Fruit fly (Drosophila melanogaster) Kc167 (cell line): ENCODE measurements around the gene CG11068.
"Not testable (repeated sequence)": the region's sequence is repeated elsewhere in the genome, so short reads cannot be mapped to it uniquely, and the experiment has no call there.

Source experiments
- Myc ChIP-seq: fragments of >200 bp; optimal IDR thresholded peaks from 2 replicates; lab custom pipeline; 2017; ENCODE audit warnings: missing external identifiers
- Sin3A ChIP-seq: fragments of >200 bp; optimal IDR thresholded peaks from 2 replicates; lab custom pipeline; 2018; ENCODE audit warnings: missing external identifiers
- h ChIP-seq: fragments of >200 bp; optimal IDR thresholded peaks from 3 replicates; lab custom pipeline; 2018; ENCODE audit warnings: missing external identifiers
- insv ChIP-seq: fragments of >200 bp; optimal IDR thresholded peaks from 3 replicates; lab custom pipeline; 2018; ENCODE audit warnings: missing external identifiers
- psq ChIP-seq: fragments of >200 bp; optimal IDR thresholded peaks from 2 replicates; lab custom pipeline; 2017; ENCODE audit warnings: missing external identifiers
- ttk ChIP-seq: sonication (Bioruptor generic); optimal IDR thresholded peaks from 2 replicates; lab custom pipeline; 2017; ENCODE audit warnings: missing external identifiers

The CG11068 gene

dm6 chrX:13994783-13995341, 39.8 kb downstream of the CG11068 start:
- TF ChIP-seq psq (lab: Kevin White, UChicago) (no peak), Sin3A (no peak), ttk (lab: Kevin White, UChicago) (no peak), insv (lab: Kevin White, UChicago) (no peak), Myc (lab: Kevin White, UChicago) (no peak), h (lab: Kevin White, UChicago) (no peak)

dm6 chrX:13995977-13996723, 41.1 kb downstream of the CG11068 start, which contains the start of gene ben:
TSS of gene ben (plus strand) at chrX:13996345.
- TF ChIP-seq Myc (lab: Kevin White, UChicago) (no peak), ttk (lab: Kevin White, UChicago) (no peak), Sin3A (no peak), insv (lab: Kevin White, UChicago) (no peak), psq (lab: Kevin White, UChicago) (peak; percentile 37), h (lab: Kevin White, UChicago) (no peak)

- TF ChIP-seq Sin3A, result no peak
- no peak for TF ChIP-seq h (lab: Kevin White, UChicago)
- TF ChIP-seq ttk (lab: Kevin White, UChicago), result no peak
- TF ChIP-seq psq (lab: Kevin White, UChicago), result no peak
- TF ChIP-seq Myc (lab: Kevin White, UChicago), result no peak
- TF ChIP-seq insv (lab: Kevin White, UChicago), result no peak
Observed at dm6 chrX:13996724-13997281, 41.8 kb downstream of the CG11068 start.

- TF ChIP-seq insv (lab: Kevin White, UChicago); psq (lab: Kevin White, UChicago); Sin3A: not testable (repeated sequence)
Observed at dm6 chrX:13999910-14000309, 44.9 kb downstream of the CG11068 start, which contains the start of gene Ste12DOR. TSS of gene Ste12DOR (plus strand) at chrX:14000210.
